Worm (Caenorhabditis elegans) whole organism, L4 larva: Measurements from ENCODE around the gene sel-13.
A peak's percentile ranks its signal among the peaks of the same experiment; 100 is the strongest.

Experiments
- dmd-6 ChIP-seq: fragments of 200-800 bp; sonication (Bioruptor generic); IDR thresholded peaks from 2 replicates; pipeline ENCODE4 v1.3.6; 2022; ENCODE audit warnings: missing genetic modification reagents, missing genetic modification characterization, missing compliant biosample characterization
- dve-1 ChIP-seq: sonication (generic microtip); optimal IDR thresholded peaks from 2 replicates; lab custom pipeline; 2017; ENCODE audit warnings: antibody characterized with exemption, mild to moderate bottlenecking, missing genetic modification characterization, missing compliant biosample characterization; ENCODE audit not compliant: insufficient read depth
- lsy-2 ChIP-seq, 2 experiments: fragments of 150-350 bp in 1 of 2; sonication (generic microtip) in 1 of 2; optimal IDR thresholded peaks; 2 replicates each; lab custom pipeline; 2014 to 2017; ENCODE audit warnings: missing biosample characterization in 2 of 2, missing genetic modification characterization in 2 of 2
- nhr-28 ChIP-seq: fragments of 150-350 bp; optimal IDR thresholded peaks from 2 replicates; lab custom pipeline; 2014; ENCODE audit warnings: missing biosample characterization, missing genetic modification characterization
- nhr-77 ChIP-seq: fragments of 150-350 bp; optimal IDR thresholded peaks from 2 replicates; lab custom pipeline; 2014; ENCODE audit warnings: missing biosample characterization, missing genetic modification characterization
- snpc-1.2 ChIP-seq: fragments of 200-800 bp; sonication (Bioruptor generic); IDR thresholded peaks from 2 replicates; pipeline ENCODE4 v1.3.6; 2022; ENCODE audit warnings: missing genetic modification reagents, missing genetic modification characterization, missing compliant biosample characterization
- zfp-3 ChIP-seq: fragments of 200-800 bp; sonication (Bioruptor generic); conservative IDR thresholded peaks from 2 replicates; pipeline ENCODE4 v1.3.6; 2022; ENCODE audit warnings: missing genetic modification reagents, missing genetic modification characterization, missing compliant biosample characterization

Gene sel-13

ce11 chrIII:4649811-4650544 lies 50.0 kb downstream of the sel-13 start, which contains the start of gene ppm-2 (continued):
- TF ChIP-seq nhr-77 (tag; lab: Kevin White, UChicago): peak; percentile 14
- TF ChIP-seq dmd-6: peak; percentile 77
- TF ChIP-seq lsy-2 (tag; optimal IDR thresholded peaks at IDR 0.05; lab: Kevin White, UChicago): peak in 1 of 2 experiments; percentile 47
- TF ChIP-seq zfp-3 (GFP tag; lab: Robert Waterston, UW): 0 out of 2 replicates have a peak, but pooled peaks have one; percentile 45
- TF ChIP-seq nhr-28 (tag; lab: Kevin White, UChicago): peak; percentile 63
- TF ChIP-seq dve-1 (tag; lab: Kevin White, UChicago): peak; percentile 55
- peak; percentile 46; the same call in 1 of the 2 replicates for TF ChIP-seq snpc-1.2 (GFP tag; lab: Robert Waterston, UW)
